Worm (Caenorhabditis elegans): ENCODE results near the gene R02D5.24.

R02D5.24 gene

ce11 chrV:14501136-14501535 is at the start of gene R02D5.24:
Gene R02D5.24 (plus strand): TSS chrV:14501340.
- TF ChIP-seq rpc-1 (optimal IDR thresholded peaks at IDR 0.05), result no peak
- no peak for TF ChIP-seq rpc-1 (tag; optimal IDR thresholded peaks at IDR 0.05)
- TF ChIP-seq F37B4.10 (GFP tag; IDR thresholded peaks at IDR 0.05), result 0 out of 2 replicates have a peak, but pooled peaks have one; percentile 40
- no peak for TF ChIP-seq ztf-18 (tag; optimal IDR thresholded peaks at IDR 0.05)
- TF ChIP-seq F33H1.4 (GFP tag; IDR thresholded peaks at IDR 0.05), result no peak
- no peak for TF ChIP-seq nhr-179 (tag; optimal IDR thresholded peaks at IDR 0.05)
- no peak for TF ChIP-seq lin-54 (GFP tag; optimal IDR thresholded peaks at IDR 0.05)
- TF ChIP-seq unc-62 (GFP tag; optimal IDR thresholded peaks at IDR 0.05), result no peak
- TF ChIP-seq attf-5 (GFP tag; optimal IDR thresholded peaks at IDR 0.05), result no peak

ce11 chrV:14456626-14457025 is 44.5 kb upstream of the R02D5.24 start, which contains the start of gene bmk-1:
Gene bmk-1 (minus strand): TSS chrV:14456984.
- TF ChIP-seq efl-1 (GFP tag; optimal IDR thresholded peaks at IDR 0.05) (peak; percentile 21), lin-35 (GFP tag; optimal IDR thresholded peaks at IDR 0.05) (no peak), let-607 (tag; optimal IDR thresholded peaks at IDR 0.05) (no peak), madf-6 (GFP tag; IDR thresholded peaks at IDR 0.05) (0 out of 2 replicates have a peak, but pooled peaks have one; percentile 32), mcd-1 (GFP tag; IDR thresholded peaks at IDR 0.05) (peak; percentile 6; the same call in 1 of the 2 replicates), aptf-2 (GFP tag; conservative IDR thresholded peaks at IDR 0.05) (0 out of 2 replicates have a peak, but pooled peaks have one; percentile 36), ztf-3 (GFP tag; optimal IDR thresholded peaks at IDR 0.05) (no peak)

ce11 chrV:14457070-14457469 is 44.1 kb upstream of the R02D5.24 start, which contains the start of gene coh-3:
Gene coh-3 (plus strand): TSS chrV:14457422.
- TF ChIP-seq lin-35 (GFP tag; optimal IDR thresholded peaks at IDR 0.05), result peak in 1 of 3 experiments; percentile 30
- TF ChIP-seq K12H6.12 (tag; optimal IDR thresholded peaks at IDR 0.05), result no peak
- TF ChIP-seq pbrm-1 (GFP tag; IDR thresholded peaks at IDR 0.05), result peak; percentile 74
- TF ChIP-seq athp-1 (tag; optimal IDR thresholded peaks at IDR 0.05), result peak; percentile 25
- no peak for TF ChIP-seq let-526 (GFP tag; IDR thresholded peaks at IDR 0.05)
- TF ChIP-seq xnd-1 (tag; optimal IDR thresholded peaks at IDR 0.05), result peak; percentile 99
- no peak for TF ChIP-seq B0035.1 (tag; optimal IDR thresholded peaks at IDR 0.05)
- TF ChIP-seq B0019.2 (GFP tag; conservative IDR thresholded peaks at IDR 0.05), result peak; percentile 33; the same call in 1 of the 2 replicates
- TF ChIP-seq hsf-1 (GFP tag; IDR thresholded peaks at IDR 0.05), result peak; percentile 93
- TF ChIP-seq Y53G8AR.9 (GFP tag; conservative IDR thresholded peaks at IDR 0.05), result peak; percentile 81
- peak; percentile 69 for TF ChIP-seq tbp1 (GFP tag; optimal IDR thresholded peaks at IDR 0.05)
- no peak for TF ChIP-seq egrh-3 (GFP tag; IDR thresholded peaks at IDR 0.05)
- TF ChIP-seq ztf-26 (tag; optimal IDR thresholded peaks at IDR 0.05), result no peak
- TF ChIP-seq hmg-20 (GFP tag; IDR thresholded peaks at IDR 0.05), result no peak
- peak; percentile 99 for TF ChIP-seq F33H1.4 (GFP tag; IDR thresholded peaks at IDR 0.05)
- TF ChIP-seq nhr-27 (tag; optimal IDR thresholded peaks at IDR 0.05), result no peak
- no peak for TF ChIP-seq nfya-2 (GFP tag; IDR thresholded peaks at IDR 0.05)
- peak; percentile 81 for TF ChIP-seq dox-1 (GFP tag; IDR thresholded peaks at IDR 0.05)
- no peak for TF ChIP-seq ceh-58 (GFP tag; IDR thresholded peaks at IDR 0.05)
- no peak for TF ChIP-seq let-607 (tag; optimal IDR thresholded peaks at IDR 0.05)
- peak; percentile 70 for TF ChIP-seq attf-6 (GFP tag; IDR thresholded peaks at IDR 0.05)
- no peak for TF ChIP-seq nhr-90 (tag; optimal IDR thresholded peaks at IDR 0.05)
- peak; percentile 76 for TF ChIP-seq rcor-1 (GFP tag; IDR thresholded peaks at IDR 0.05)
- TF ChIP-seq attf-3 (GFP tag; conservative IDR thresholded peaks at IDR 0.05), result no peak
- peak; percentile 96 for TF ChIP-seq ceh-91 (GFP tag; IDR thresholded peaks at IDR 0.05)
- TF ChIP-seq F57C9.4 (tag; optimal IDR thresholded peaks at IDR 0.05), result no peak
- no peak for TF ChIP-seq cebp-2 (GFP tag; IDR thresholded peaks at IDR 0.05)
- no peak for TF ChIP-seq F10E7.11 (tag; optimal IDR thresholded peaks at IDR 0.05)
- TF ChIP-seq K11D2.4 (GFP tag; IDR thresholded peaks at IDR 0.05), result no peak
- TF ChIP-seq madf-10 (tag; optimal IDR thresholded peaks at IDR 0.05), result no peak
- TF ChIP-seq tlf-1 (GFP tag; optimal IDR thresholded peaks at IDR 0.05), result peak; percentile 88
- no peak for TF ChIP-seq F57A8.1 (GFP tag; optimal IDR thresholded peaks at IDR 0.05)
- TF ChIP-seq mes-4 (tag; optimal IDR thresholded peaks at IDR 0.05), result no peak
- no peak for TF ChIP-seq tbx-9 (tag; optimal IDR thresholded peaks at IDR 0.05; ENCODE audit: borderline replicate concordance)
- no peak for TF ChIP-seq F37B4.10 (GFP tag; IDR thresholded peaks at IDR 0.05)
